Fruit fly (Drosophila melanogaster) whole organism, wandering third instar larva: Measurements from ENCODE around the gene Suv3.

ENCODE experiments used
- OdsH ChIP-seq: fragments of 200-800 bp; sonication (Bioruptor generic); optimal IDR thresholded peaks from 2 replicates; lab custom pipeline; 2016; ENCODE audit warnings: missing biosample characterization, mild to moderate bottlenecking, missing genetic modification characterization
- Sp1 ChIP-seq: fragments of 200-800 bp; sonication (Bioruptor generic); optimal IDR thresholded peaks from 3 replicates; lab custom pipeline; 2019; ENCODE audit warnings: missing biosample characterization, mild to moderate bottlenecking, missing genetic modification characterization, moderate library complexity
- fru ChIP-seq: fragments of 200-800 bp; sonication (Bioruptor generic); optimal IDR thresholded peaks from 3 replicates; lab custom pipeline; 2016; ENCODE audit warnings: missing biosample characterization, mild to moderate bottlenecking, missing genetic modification characterization
- lola ChIP-seq: fragments of >200 bp; optimal IDR thresholded peaks from 2 replicates; lab custom pipeline; 2017; ENCODE audit warnings: missing biosample characterization, missing genetic modification characterization
- sage ChIP-seq: fragments of 200-800 bp; sonication (Bioruptor generic); optimal IDR thresholded peaks from 2 replicates; lab custom pipeline; 2016; ENCODE audit warnings: missing biosample characterization, mild to moderate bottlenecking, missing genetic modification characterization
- tai ChIP-seq: sonication (Bioruptor generic); optimal IDR thresholded peaks from 2 replicates; lab custom pipeline; 2016; ENCODE audit warnings: missing biosample characterization, missing genetic modification characterization

DNA sequence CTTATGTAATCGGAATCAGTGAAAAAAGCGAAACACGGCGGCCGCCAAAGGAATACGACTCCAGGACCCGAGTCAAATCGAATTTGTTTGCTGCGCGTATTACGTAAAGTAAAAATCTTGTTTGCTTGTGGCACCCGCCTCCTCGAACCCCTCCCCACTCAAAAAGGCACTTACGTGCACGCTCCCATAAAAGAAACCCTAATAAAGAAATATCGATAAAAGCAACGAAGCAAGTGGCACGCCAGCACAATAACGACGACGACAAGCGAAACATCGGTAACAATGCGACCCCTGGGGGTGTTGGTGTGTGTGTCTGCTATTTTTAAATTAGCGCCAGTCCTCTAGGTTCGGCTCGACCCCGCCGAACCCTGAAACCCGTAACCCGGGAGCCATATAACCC, 29.1 kb upstream of the Suv3 start:
- TF ChIP-seq fru (no peak), Sp1 (GFP tag; lab: Kevin White, UChicago) (no peak), tai (GFP tag; lab: Kevin White, UChicago) (no peak), OdsH (GFP tag; lab: Kevin White, UChicago) (no peak), sage (GFP tag; lab: Kevin White, UChicago) (no peak), lola (no peak)
